Worm (Caenorhabditis elegans) whole organism, L1 larva: ENCODE measurements around the gene melo-3.

Source experiments
- C04F5.9 ChIP-seq: sonication (generic microtip); optimal IDR thresholded peaks from 2 replicates; lab custom pipeline; 2016; ENCODE audit warnings: missing genetic modification characterization, missing compliant biosample characterization
- C16A3.4 ChIP-seq: fragments of 150-350 bp; optimal IDR thresholded peaks from 2 replicates; lab custom pipeline; 2014; ENCODE audit warnings: missing biosample characterization, missing genetic modification characterization
- C34B4.2 ChIP-seq: sonication (generic microtip); optimal IDR thresholded peaks from 2 replicates; lab custom pipeline; 2017; ENCODE audit warnings: mild to moderate bottlenecking, missing genetic modification characterization, missing compliant biosample characterization
- F16B12.6 ChIP-seq: fragments of 150-350 bp; optimal IDR thresholded peaks from 2 replicates; lab custom pipeline; 2014; ENCODE audit warnings: missing biosample characterization, missing genetic modification characterization
- Y116A8C.19 ChIP-seq: sonication (generic microtip); optimal IDR thresholded peaks from 2 replicates; lab custom pipeline; 2016; ENCODE audit warnings: missing compliant biosample characterization, missing genetic modification characterization, borderline replicate concordance
- blmp-1 ChIP-seq: fragments of 150-350 bp; optimal IDR thresholded peaks from 2 replicates; lab custom pipeline; 2014; ENCODE audit warnings: missing biosample characterization, missing genetic modification characterization
- ceh-63 ChIP-seq: fragments of 200-800 bp; sonication (Bioruptor generic); optimal IDR thresholded peaks from 2 replicates; lab custom pipeline; 2018; ENCODE audit warnings: mild to moderate bottlenecking, missing genetic modification characterization, missing compliant biosample characterization
- ceh-82 ChIP-seq, 3 experiments: fragments of 150-350 bp in 1 of 3; sonication (generic microtip) in 2 of 3; optimal IDR thresholded peaks; 2 replicates each; lab custom pipeline; 2014 to 2017; ENCODE audit warnings: missing biosample characterization in 3 of 3, missing genetic modification characterization in 3 of 3
- ceh-88 ChIP-seq: fragments of 200-800 bp; sonication (Bioruptor generic); IDR thresholded peaks from 2 replicates; pipeline ENCODE4 v1.3.6; 2022; ENCODE audit warnings: missing genetic modification characterization, missing compliant biosample characterization
- ceh-90 ChIP-seq: sonication (generic microtip); optimal IDR thresholded peaks from 2 replicates; lab custom pipeline; 2016; ENCODE audit warnings: missing genetic modification characterization, missing compliant biosample characterization
- ces-1 ChIP-seq: fragments of 150-350 bp; optimal IDR thresholded peaks from 2 replicates; lab custom pipeline; 2014; ENCODE audit warnings: missing biosample characterization, missing genetic modification reagents, missing genetic modification characterization
- dsc-1 ChIP-seq: sonication (generic microtip); optimal IDR thresholded peaks from 2 replicates; lab custom pipeline; 2016; ENCODE audit warnings: mild to moderate bottlenecking, missing genetic modification characterization, missing compliant biosample characterization
- efl-1 ChIP-seq, 4 experiments: fragments of 150-350 bp; optimal IDR thresholded peaks in 3 of 4; peaks in 1 of 4; 1 replicate in 1 of 4; 2 replicates in 3 of 4; lab custom pipeline; 2014; ENCODE audit warnings: missing biosample characterization in 2 of 4, missing genetic modification characterization in 2 of 4, missing genetic modification reagents in 2 of 4
- elt-2 ChIP-seq: sonication (generic microtip); optimal IDR thresholded peaks from 2 replicates; lab custom pipeline; 2016; ENCODE audit warnings: missing genetic modification characterization, mild to moderate bottlenecking, inconsistent platforms, missing compliant biosample characterization, missing genetic modification reagents
- elt-3 ChIP-seq, 6 experiments: fragments of 150-350 bp in 1 of 6; sonication (generic microtip); optimal IDR thresholded peaks; 2 replicates each; lab custom pipeline; 2017 to 2018; ENCODE audit warnings: missing biosample characterization in 6 of 6, missing genetic modification characterization in 6 of 6, inconsistent platforms in 1 of 6
- ets-5 ChIP-seq: fragments of 200-800 bp; sonication (Bioruptor generic); IDR thresholded peaks from 2 replicates; pipeline ENCODE4 v1.3.6; 2022; ENCODE audit warnings: missing genetic modification characterization, missing compliant biosample characterization
- fkh-8 ChIP-seq: sonication (generic microtip); optimal IDR thresholded peaks from 2 replicates; lab custom pipeline; 2016; ENCODE audit warnings: mild to moderate bottlenecking, missing genetic modification characterization, missing compliant biosample characterization
- grh-1 ChIP-seq: fragments of 200-800 bp; sonication (Bioruptor generic); IDR thresholded peaks from 2 replicates; pipeline ENCODE4 v1.3.6; 2022; ENCODE audit warnings: missing genetic modification reagents, missing genetic modification characterization, missing compliant biosample characterization
- lin-13 ChIP-seq: fragments of 150-350 bp; optimal IDR thresholded peaks from 2 replicates; lab custom pipeline; 2014; ENCODE audit warnings: missing biosample characterization, missing genetic modification reagents, missing genetic modification characterization
- lir-3 ChIP-seq: sonication (generic microtip); optimal IDR thresholded peaks from 2 replicates; lab custom pipeline; 2016; ENCODE audit warnings: mild to moderate bottlenecking, missing genetic modification characterization, moderate library complexity, missing compliant biosample characterization; ENCODE audit not compliant: poor library complexity
- lsy-2 ChIP-seq, 2 experiments: fragments of 150-350 bp; optimal IDR thresholded peaks; 2 replicates each; lab custom pipeline; 2014; ENCODE audit warnings: missing biosample characterization in 2 of 2, missing genetic modification characterization in 2 of 2
- mab-9 ChIP-seq: fragments of 200-800 bp; sonication (Bioruptor generic); IDR thresholded peaks from 2 replicates; pipeline ENCODE4 v1.3.6; 2022; ENCODE audit warnings: missing genetic modification reagents, missing genetic modification characterization, missing compliant biosample characterization
- mdl-1 ChIP-seq, 2 experiments: fragments of 150-350 bp; optimal IDR thresholded peaks; 2 replicates each; lab custom pipeline; 2014 to 2017; ENCODE audit warnings: missing biosample characterization in 2 of 2, missing genetic modification characterization in 2 of 2, inconsistent platforms in 1 of 2
- mef-2 ChIP-seq: fragments of 150-350 bp; optimal IDR thresholded peaks from 2 replicates; lab custom pipeline; 2014; ENCODE audit warnings: missing biosample characterization, missing genetic modification characterization
- mep-1 ChIP-seq: fragments of 150-350 bp; optimal IDR thresholded peaks from 2 replicates; lab custom pipeline; 2014; ENCODE audit warnings: missing biosample characterization, missing genetic modification characterization
- nhr-12 ChIP-seq: sonication (generic microtip); optimal IDR thresholded peaks from 2 replicates; lab custom pipeline; 2017; ENCODE audit warnings: missing biosample characterization, missing genetic modification characterization
- nhr-237 ChIP-seq: fragments of 150-350 bp; optimal IDR thresholded peaks from 2 replicates; lab custom pipeline; 2014; ENCODE audit warnings: missing biosample characterization, missing genetic modification characterization
- nhr-47 ChIP-seq: sonication (generic microtip); optimal IDR thresholded peaks from 2 replicates; lab custom pipeline; 2016; ENCODE audit warnings: mild to moderate bottlenecking, missing genetic modification characterization, moderate library complexity, missing compliant biosample characterization
- nhr-71 ChIP-seq: sonication (generic microtip); optimal IDR thresholded peaks from 2 replicates; lab custom pipeline; 2016; ENCODE audit warnings: mild to moderate bottlenecking, missing genetic modification characterization, moderate library complexity, missing compliant biosample characterization
- nhr-76 ChIP-seq: sonication (generic microtip); optimal IDR thresholded peaks from 2 replicates; lab custom pipeline; 2017; ENCODE audit warnings: missing biosample characterization, missing genetic modification characterization
- nhr-77 ChIP-seq: fragments of 150-350 bp; optimal IDR thresholded peaks from 2 replicates; lab custom pipeline; 2014; ENCODE audit warnings: missing biosample characterization, missing genetic modification characterization
- nhr-84 ChIP-seq: sonication (generic microtip); optimal IDR thresholded peaks from 2 replicates; lab custom pipeline; 2017; ENCODE audit warnings: missing biosample characterization, missing genetic modification characterization
- nhr-90 ChIP-seq: sonication (generic microtip); optimal IDR thresholded peaks from 2 replicates; lab custom pipeline; 2016; ENCODE audit warnings: mild to moderate bottlenecking, missing genetic modification characterization, missing compliant biosample characterization; ENCODE audit not compliant: poor library complexity
- pag-3 ChIP-seq: sonication (generic microtip); optimal IDR thresholded peaks from 2 replicates; lab custom pipeline; 2017; ENCODE audit warnings: missing genetic modification characterization, mild to moderate bottlenecking, missing compliant biosample characterization, antibody characterized with exemption, borderline replicate concordance; ENCODE audit not compliant: insufficient read depth
- rnt-1 ChIP-seq: sonication (generic microtip); optimal IDR thresholded peaks from 2 replicates; lab custom pipeline; 2016; ENCODE audit warnings: mild to moderate bottlenecking, missing genetic modification characterization, moderate library complexity, missing compliant biosample characterization
- skn-1 ChIP-seq: fragments of 150-350 bp; optimal IDR thresholded peaks from 2 replicates; lab custom pipeline; 2014; ENCODE audit warnings: missing biosample characterization, missing genetic modification characterization
- snpc-4 ChIP-seq: fragments of 150-350 bp; optimal IDR thresholded peaks from 2 replicates; lab custom pipeline; 2014; ENCODE audit warnings: missing biosample characterization, missing genetic modification characterization
- sox-4 ChIP-seq: sonication (generic microtip); optimal IDR thresholded peaks from 2 replicates; lab custom pipeline; 2016; ENCODE audit warnings: missing genetic modification characterization, missing compliant biosample characterization
- swsn-7 ChIP-seq: sonication (generic microtip); optimal IDR thresholded peaks from 2 replicates; lab custom pipeline; 2016; ENCODE audit warnings: missing genetic modification characterization, missing compliant biosample characterization
- tbx-2 ChIP-seq: sonication (generic microtip); optimal IDR thresholded peaks from 2 replicates; lab custom pipeline; 2016; ENCODE audit warnings: missing genetic modification characterization, missing compliant biosample characterization
- tlp-1 ChIP-seq: fragments of 150-350 bp; optimal IDR thresholded peaks from 2 replicates; lab custom pipeline; 2014; ENCODE audit warnings: missing biosample characterization, missing genetic modification characterization
- unc-62 ChIP-seq: fragments of 150-350 bp; optimal IDR thresholded peaks from 2 replicates; lab custom pipeline; 2014; ENCODE audit warnings: missing biosample characterization, missing genetic modification reagents, missing genetic modification characterization
- zag-1 ChIP-seq: fragments of 150-350 bp; optimal IDR thresholded peaks from 2 replicates; lab custom pipeline; 2014; ENCODE audit warnings: missing biosample characterization, missing genetic modification characterization
- zip-4 ChIP-seq: fragments of 200-800 bp; sonication (Bioruptor generic); optimal IDR thresholded peaks from 2 replicates; lab custom pipeline; 2018; ENCODE audit warnings: mild to moderate bottlenecking, missing genetic modification characterization, moderate library complexity, missing compliant biosample characterization
- ztf-4 ChIP-seq: fragments of 150-350 bp; optimal IDR thresholded peaks from 2 replicates; lab custom pipeline; 2014; ENCODE audit warnings: missing biosample characterization, missing genetic modification characterization

The melo-3 gene

ce11 chrV:15065068-15065744 lies 28.5 kb upstream of the melo-3 start, which contains the start of gene C25D7.9 (continued):
- peak; percentile 32 for TF ChIP-seq lin-13 (GFP tag; lab: Kevin White, UChicago)
- peak; percentile 51 for TF ChIP-seq grh-1
- peak; percentile 18 for TF ChIP-seq mep-1 (tag; lab: Kevin White, UChicago)
- peak; percentile 2 for TF ChIP-seq dsc-1 (tag; lab: Kevin White, UChicago)

- TF ChIP-seq blmp-1 (tag; lab: Kevin White, UChicago) (peak; percentile 54), tbx-2 (tag; lab: Kevin White, UChicago) (no peak)
Measured at ce11 chrV:15063987-15064386, 27.3 kb upstream of the melo-3 start, which contains the start of gene rap-2. Gene rap-2, minus strand, starts transcription at chrV:15064087.

- no peak for TF ChIP-seq elt-2 (tag; lab: Kevin White, UChicago)
- no peak for TF ChIP-seq zip-4
- TF ChIP-seq efl-1 (optimal IDR thresholded peaks at IDR 0.05; lab: Kevin White, UChicago), result no peak
- TF ChIP-seq efl-1 (GFP tag; optimal IDR thresholded peaks at IDR 0.05 in 1 of 2; lab: Kevin White, UChicago), result no peak
- no peak for TF ChIP-seq elt-3 (tag; optimal IDR thresholded peaks at IDR 0.05; lab: Kevin White, UChicago)
- TF ChIP-seq ets-5 (GFP tag; lab: Robert Waterston, UW), result no peak
- TF ChIP-seq ceh-90 (tag; lab: Kevin White, UChicago), result no peak
- TF ChIP-seq nhr-77 (tag; lab: Kevin White, UChicago), result no peak
- TF ChIP-seq rnt-1 (tag; lab: Kevin White, UChicago), result no peak
- TF ChIP-seq nhr-237 (tag; lab: Kevin White, UChicago), result no peak
- no peak for TF ChIP-seq ztf-4 (tag; lab: Kevin White, UChicago)
- TF ChIP-seq pag-3, result no peak
- no peak for TF ChIP-seq nhr-90 (tag; lab: Kevin White, UChicago)
- TF ChIP-seq unc-62 (GFP tag; lab: Kevin White, UChicago), result no peak
- no peak for TF ChIP-seq swsn-7 (tag; lab: Kevin White, UChicago)
- no peak for TF ChIP-seq mdl-1 (tag; optimal IDR thresholded peaks at IDR 0.05; lab: Kevin White, UChicago)
Measured at ce11 chrV:15060595-15060994, 23.9 kb upstream of the melo-3 start.

- TF ChIP-seq lir-3 (tag; lab: Kevin White, UChicago), result no peak
- peak; percentile 49 for TF ChIP-seq mep-1 (tag; lab: Kevin White, UChicago)
- TF ChIP-seq elt-2 (tag; lab: Kevin White, UChicago), result no peak
- no peak for TF ChIP-seq tlp-1
- peak; percentile 34 for TF ChIP-seq C16A3.4 (tag; lab: Kevin White, UChicago)
- no peak for TF ChIP-seq ceh-88
- no peak for TF ChIP-seq pag-3
- TF ChIP-seq fkh-8 (tag; lab: Kevin White, UChicago), result no peak
- TF ChIP-seq zag-1, result no peak
- TF ChIP-seq ceh-82 (tag; optimal IDR thresholded peaks at IDR 0.05; lab: Kevin White, UChicago), result no peak
- TF ChIP-seq mab-9 (GFP tag; lab: Robert Waterston, UW), result no peak
- no peak for TF ChIP-seq nhr-12 (tag; lab: Kevin White, UChicago)
- no peak for TF ChIP-seq ceh-63 (GFP tag; lab: Kevin White, UChicago)
- no peak for TF ChIP-seq ets-5 (GFP tag; lab: Robert Waterston, UW)
- no peak for TF ChIP-seq Y116A8C.19 (tag; lab: Kevin White, UChicago)
- TF ChIP-seq snpc-4 (tag; lab: Kevin White, UChicago), result no peak
- no peak for TF ChIP-seq nhr-76
- peak; percentile 55 for TF ChIP-seq nhr-71 (tag; lab: Kevin White, UChicago)
- TF ChIP-seq mef-2 (tag; lab: Kevin White, UChicago), result no peak
- TF ChIP-seq sox-4 (tag; lab: Kevin White, UChicago), result no peak
- peak; percentile 88 for TF ChIP-seq F16B12.6 (tag; lab: Kevin White, UChicago)
- TF ChIP-seq skn-1 (tag; lab: Kevin White, UChicago), result peak; percentile 37
- TF ChIP-seq ces-1 (GFP tag; lab: Kevin White, UChicago), result no peak
- peak; percentile 26 for TF ChIP-seq swsn-7 (tag; lab: Kevin White, UChicago)
- no peak for TF ChIP-seq C04F5.9 (tag; lab: Kevin White, UChicago)
- no peak for TF ChIP-seq C34B4.2
- TF ChIP-seq lsy-2 (tag; optimal IDR thresholded peaks at IDR 0.05; lab: Kevin White, UChicago), result peak; percentile 17 to 47
- TF ChIP-seq nhr-84 (tag; lab: Kevin White, UChicago), result no peak
- TF ChIP-seq lin-13 (GFP tag; lab: Kevin White, UChicago), result no peak
- TF ChIP-seq tbx-2 (tag; lab: Kevin White, UChicago), result peak; percentile 6
- peak; percentile 25 for TF ChIP-seq nhr-47 (tag; lab: Kevin White, UChicago)
Measured at ce11 chrV:15059534-15059933, 22.9 kb upstream of the melo-3 start, which contains the start of the genes mcm-3 and C25D7.15. Gene mcm-3, minus strand, starts transcription at chrV:15059599. Gene C25D7.15, plus strand, starts transcription at chrV:15059808.
